Fruit fly (Drosophila melanogaster) whole organism, embryonic: ENCODE measurements around the gene Mco4.

Experiments
- ATbp ChIP-seq: fragments of 200-800 bp; sonication (Bioruptor generic); optimal IDR thresholded peaks from 2 replicates; lab custom pipeline; 2017; ENCODE audit warnings: missing biosample characterization, mild to moderate bottlenecking, missing genetic modification characterization, missing genetic modification reagents
- CG10209 ChIP-seq: fragments of 200-800 bp; sonication (Bioruptor generic); optimal IDR thresholded peaks from 3 replicates; lab custom pipeline; 2017; ENCODE audit warnings: missing biosample characterization, mild to moderate bottlenecking, missing genetic modification characterization, missing genetic modification reagents
- CG10274 ChIP-seq: fragments of 200-800 bp; sonication (Bioruptor generic); optimal IDR thresholded peaks from 3 replicates; lab custom pipeline; 2017; ENCODE audit warnings: missing biosample characterization, mild to moderate bottlenecking, missing genetic modification characterization
- CG11504 ChIP-seq: fragments of 200-800 bp; sonication (Bioruptor generic); optimal IDR thresholded peaks from 3 replicates; lab custom pipeline; 2019; ENCODE audit warnings: missing biosample characterization, mild to moderate bottlenecking, missing genetic modification characterization, moderate library complexity
- CG13424 ChIP-seq: fragments of 200-800 bp; sonication (Bioruptor generic); optimal IDR thresholded peaks from 2 replicates; lab custom pipeline; 2019; ENCODE audit warnings: missing biosample characterization, mild to moderate bottlenecking, missing genetic modification characterization, moderate library complexity
- CG14710 ChIP-seq: fragments of 200-800 bp; sonication (Bioruptor generic); optimal IDR thresholded peaks from 3 replicates; lab custom pipeline; 2019; ENCODE audit warnings: missing biosample characterization, mild to moderate bottlenecking, missing genetic modification characterization, moderate library complexity
- CG15073 ChIP-seq: fragments of 200-800 bp; sonication (Bioruptor generic); optimal IDR thresholded peaks from 2 replicates; lab custom pipeline; 2016; ENCODE audit warnings: missing biosample characterization, missing genetic modification characterization
- CG1647 ChIP-seq: fragments of 200-800 bp; sonication (Bioruptor generic); optimal IDR thresholded peaks from 3 replicates; lab custom pipeline; 2016; ENCODE audit warnings: missing biosample characterization, missing genetic modification characterization
- CG2199 ChIP-seq: fragments of 200-800 bp; sonication (Bioruptor generic); IDR thresholded peaks from 3 replicates; pipeline ENCODE4 v1.3.6; 2022; ENCODE audit warnings: missing biosample characterization, missing genetic modification characterization
- CG30403 ChIP-seq: fragments of 200-800 bp; sonication (Bioruptor generic); optimal IDR thresholded peaks from 3 replicates; lab custom pipeline; 2016; ENCODE audit warnings: missing biosample characterization, missing genetic modification characterization
- CG3838 ChIP-seq: fragments of 200-800 bp; sonication (Bioruptor generic); optimal IDR thresholded peaks from 3 replicates; lab custom pipeline; 2016; ENCODE audit warnings: missing biosample characterization, missing genetic modification characterization
- CG4404 ChIP-seq: fragments of 200-800 bp; sonication (Bioruptor generic); IDR thresholded peaks from 2 replicates; pipeline ENCODE4 v1.3.6; 2022; ENCODE audit warnings: missing biosample characterization, missing genetic modification characterization
- CG6254 ChIP-seq: fragments of 200-800 bp; sonication (Bioruptor generic); optimal IDR thresholded peaks from 3 replicates; lab custom pipeline; 2017; ENCODE audit warnings: mild to moderate bottlenecking, missing biosample characterization, missing genetic modification reagents, missing genetic modification characterization
- CG6683 ChIP-seq: fragments of 200-800 bp; sonication (Bioruptor generic); optimal IDR thresholded peaks from 2 replicates; lab custom pipeline; 2017; ENCODE audit warnings: missing biosample characterization, mild to moderate bottlenecking, missing genetic modification characterization, missing genetic modification reagents
- CG9727 ChIP-seq: fragments of 200-800 bp; sonication (Bioruptor generic); optimal IDR thresholded peaks from 3 replicates; lab custom pipeline; 2017; ENCODE audit warnings: missing biosample characterization, mild to moderate bottlenecking, missing genetic modification characterization
- CHES-1-like ChIP-seq: fragments of 200-800 bp; sonication (Bioruptor generic); optimal IDR thresholded peaks from 2 replicates; lab custom pipeline; 2016; ENCODE audit warnings: missing biosample characterization, missing genetic modification characterization
- Chrac-16 ChIP-seq: fragments of 200-800 bp; sonication (Bioruptor generic); optimal IDR thresholded peaks from 3 replicates; lab custom pipeline; 2016; ENCODE audit warnings: missing biosample characterization, missing genetic modification characterization
- D19A ChIP-seq: fragments of 200-800 bp; optimal IDR thresholded peaks from 3 replicates; lab custom pipeline; 2019; ENCODE audit warnings: missing biosample characterization, mild to moderate bottlenecking, missing genetic modification characterization, moderate library complexity
- Dad ChIP-seq: fragments of 200-800 bp; sonication (Bioruptor generic); optimal IDR thresholded peaks from 3 replicates; lab custom pipeline; 2016; ENCODE audit warnings: missing biosample characterization, missing genetic modification characterization
- Ets65A ChIP-seq: fragments of 200-800 bp; sonication (Bioruptor generic); peaks from one replicate; lab custom pipeline; 2016; ENCODE audit warnings: missing biosample characterization, missing genetic modification characterization
- Hr78 ChIP-seq, 2 experiments: fragments of 200-800 bp in 1 of 2; fragments of >200 bp in 1 of 2; sonication (Bioruptor generic) in 1 of 2; optimal IDR thresholded peaks; 2 replicates each; lab custom pipeline; 2017 to 2019; ENCODE audit warnings: missing biosample characterization in 2 of 2, missing genetic modification characterization in 2 of 2, mild to moderate bottlenecking in 1 of 2, moderate library complexity in 1 of 2
- Hsf ChIP-seq: fragments of 200-800 bp; sonication (Bioruptor generic); optimal IDR thresholded peaks from 3 replicates; lab custom pipeline; 2016; ENCODE audit warnings: missing biosample characterization, missing genetic modification characterization
- MTF-1 ChIP-seq: fragments of 200-800 bp; sonication (Bioruptor generic); optimal IDR thresholded peaks from 2 replicates; lab custom pipeline; 2018; ENCODE audit warnings: missing biosample characterization, mild to moderate bottlenecking, missing genetic modification characterization, borderline replicate concordance
- NC2α ChIP-seq: fragments of 200-800 bp; sonication (Bioruptor generic); optimal IDR thresholded peaks from 2 replicates; lab custom pipeline; 2016; ENCODE audit warnings: missing biosample characterization, missing genetic modification characterization
- NFAT ChIP-seq: fragments of 200-800 bp; sonication (Bioruptor generic); IDR thresholded peaks from 2 replicates; pipeline ENCODE4 v1.3.6; 2022; ENCODE audit warnings: missing biosample characterization, missing genetic modification characterization
- Neu2 ChIP-seq: fragments of 200-800 bp; sonication (Bioruptor generic); optimal IDR thresholded peaks from 3 replicates; lab custom pipeline; 2016; ENCODE audit warnings: missing biosample characterization, missing genetic modification characterization, borderline replicate concordance
- Oli ChIP-seq: fragments of 200-800 bp; sonication (Bioruptor generic); optimal IDR thresholded peaks from 2 replicates; lab custom pipeline; 2018; ENCODE audit warnings: missing biosample characterization, mild to moderate bottlenecking, missing genetic modification characterization, moderate library complexity
- Rx ChIP-seq: fragments of 200-800 bp; sonication (Bioruptor generic); IDR thresholded peaks from 2 replicates; pipeline ENCODE4 v1.3.6; 2022; ENCODE audit warnings: missing biosample characterization, missing genetic modification characterization
- Ssrp ChIP-seq: fragments of 200-800 bp; sonication (Bioruptor generic); optimal IDR thresholded peaks from 2 replicates; lab custom pipeline; 2018; ENCODE audit warnings: missing biosample characterization, mild to moderate bottlenecking, missing genetic modification characterization, moderate library complexity
- Usf ChIP-seq: fragments of 200-800 bp; sonication (Bioruptor generic); optimal IDR thresholded peaks from 2 replicates; lab custom pipeline; 2017; ENCODE audit warnings: missing genotype, missing biosample characterization, missing genetic modification characterization
- ab ChIP-seq: fragments of 200-800 bp; sonication (Bioruptor generic); optimal IDR thresholded peaks from 2 replicates; lab custom pipeline; 2016; ENCODE audit warnings: missing biosample characterization, missing genetic modification characterization
- ato ChIP-seq: fragments of 200-800 bp; sonication (Bioruptor generic); IDR thresholded peaks from 2 replicates; pipeline ENCODE4 v1.3.6; 2022; ENCODE audit warnings: missing biosample characterization, missing genetic modification characterization; ENCODE audit not compliant: partially characterized antibody
- bbx ChIP-seq: fragments of 200-800 bp; sonication (Bioruptor generic); IDR thresholded peaks from 2 replicates; pipeline ENCODE4 v1.3.6; 2022; ENCODE audit warnings: missing biosample characterization, missing genetic modification characterization; ENCODE audit not compliant: partially characterized antibody
- bsh ChIP-seq, 2 experiments: fragments of 200-800 bp; sonication (Bioruptor generic); optimal IDR thresholded peaks; 2 replicates each; lab custom pipeline; 2017 to 2018; ENCODE audit warnings: mild to moderate bottlenecking in 2 of 2, missing biosample characterization in 2 of 2, missing genetic modification characterization in 2 of 2, moderate library complexity in 1 of 2
- btn ChIP-seq: fragments of 200-800 bp; sonication (Bioruptor generic); optimal IDR thresholded peaks from 2 replicates; lab custom pipeline; 2016; ENCODE audit warnings: missing biosample characterization, missing genetic modification characterization
- dmrt11E ChIP-seq: fragments of 200-800 bp; sonication (Bioruptor generic); optimal IDR thresholded peaks from 3 replicates; lab custom pipeline; 2018; ENCODE audit warnings: missing biosample characterization, mild to moderate bottlenecking, missing genetic modification characterization, moderate library complexity
- dmrt99B ChIP-seq: fragments of 200-800 bp; sonication (Bioruptor generic); optimal IDR thresholded peaks from 2 replicates; lab custom pipeline; 2018; ENCODE audit warnings: missing biosample characterization, mild to moderate bottlenecking, missing genetic modification characterization, moderate library complexity
- dpn ChIP-seq, 2 experiments: fragments of 200-800 bp; sonication (Bioruptor generic); optimal IDR thresholded peaks; 3 replicates each; lab custom pipeline; 2016; ENCODE audit warnings: missing biosample characterization in 2 of 2, missing genetic modification characterization in 2 of 2
- fd64A ChIP-seq: fragments of 200-800 bp; sonication (Bioruptor generic); optimal IDR thresholded peaks from 3 replicates; lab custom pipeline; 2018; ENCODE audit warnings: missing biosample characterization, mild to moderate bottlenecking, missing genetic modification characterization
- gce ChIP-seq: fragments of 200-800 bp; sonication (Bioruptor generic); IDR thresholded peaks from 3 replicates; pipeline ENCODE4 v1.3.6; 2022; ENCODE audit warnings: missing biosample characterization, missing genetic modification characterization
- gem ChIP-seq: fragments of 200-800 bp; sonication (Bioruptor generic); optimal IDR thresholded peaks from 2 replicates; lab custom pipeline; 2019; ENCODE audit warnings: missing biosample characterization, mild to moderate bottlenecking, missing genetic modification characterization, moderate library complexity
- ken ChIP-seq: fragments of 200-800 bp; sonication (Bioruptor generic); IDR thresholded peaks from 3 replicates; pipeline ENCODE4 v1.3.6; 2022; ENCODE audit warnings: missing biosample characterization, missing genetic modification characterization
- lbe ChIP-seq: fragments of 200-800 bp; sonication (Bioruptor generic); optimal IDR thresholded peaks from 2 replicates; lab custom pipeline; 2016; ENCODE audit warnings: missing biosample characterization, mild to moderate bottlenecking, missing genetic modification characterization
- nmo ChIP-seq: fragments of 200-800 bp; sonication (Bioruptor generic); optimal IDR thresholded peaks from 2 replicates; lab custom pipeline; 2018; ENCODE audit warnings: missing biosample characterization, mild to moderate bottlenecking, missing genetic modification characterization, moderate library complexity
- run ChIP-seq: fragments of 200-800 bp; sonication (Bioruptor generic); optimal IDR thresholded peaks from 3 replicates; lab custom pipeline; 2018; ENCODE audit warnings: missing biosample characterization, mild to moderate bottlenecking, missing genetic modification characterization
- schlank ChIP-seq: fragments of 200-800 bp; sonication (Bioruptor generic); optimal IDR thresholded peaks from 2 replicates; lab custom pipeline; 2018; ENCODE audit warnings: missing biosample characterization, mild to moderate bottlenecking, missing genetic modification characterization
- trh ChIP-seq: fragments of 200-800 bp; sonication (Bioruptor generic); optimal IDR thresholded peaks from 2 replicates; lab custom pipeline; 2016; ENCODE audit warnings: missing biosample characterization, missing genetic modification characterization
- twi ChIP-seq: fragments of 200-800 bp; optimal IDR thresholded peaks from 2 replicates; lab custom pipeline; 2019; ENCODE audit warnings: missing biosample characterization, mild to moderate bottlenecking, missing genetic modification characterization, moderate library complexity

Gene Mco4

DNA sequence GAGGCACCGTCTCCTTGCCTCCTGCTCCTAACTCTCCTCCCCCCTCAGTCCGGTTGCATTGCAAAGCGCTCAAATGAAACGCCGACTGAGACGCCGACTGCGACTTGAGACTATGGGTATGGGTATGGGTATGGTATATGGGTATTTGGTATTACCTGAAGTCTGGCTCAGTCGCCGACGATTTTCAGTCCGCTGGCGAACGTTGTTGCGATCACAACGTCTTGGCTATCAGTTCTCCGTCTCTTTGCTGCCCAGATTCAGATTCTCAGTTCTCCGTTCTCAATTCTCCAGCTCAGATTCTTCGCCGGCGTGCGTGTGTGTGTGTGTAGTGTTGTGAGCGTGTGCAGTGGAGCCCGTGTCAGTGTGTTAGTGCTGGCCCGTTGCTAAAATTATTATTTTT lies 25.3 kb downstream of the Mco4 start, which contains the start of gene CG6398 (continued):
- no peak for TF ChIP-seq fd64A (GFP tag; lab: Kevin White, UChicago)

DNA sequence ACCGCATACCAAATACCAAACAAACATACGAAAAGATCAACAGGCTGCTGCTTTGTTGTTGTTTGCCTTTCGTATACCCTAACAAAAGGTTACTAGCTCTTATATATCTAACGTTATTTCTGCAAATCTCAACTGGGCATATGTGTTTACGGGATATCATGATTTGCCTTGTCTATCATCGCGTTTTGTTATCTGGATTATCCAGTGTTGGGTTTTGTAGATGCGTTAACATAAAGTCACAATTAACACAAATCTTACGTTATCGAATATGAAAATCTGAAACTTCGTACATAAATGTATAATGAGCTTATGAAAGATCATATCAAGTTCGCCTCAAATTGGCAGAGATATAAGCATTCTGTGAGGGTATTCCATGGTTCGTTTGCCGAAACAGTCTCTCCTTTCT lies 25.7 kb downstream of the Mco4 start:
- no peak for TF ChIP-seq bsh (GFP tag; optimal IDR thresholded peaks at IDR 0.05; lab: Kevin White, UChicago)
- TF ChIP-seq run: no peak
- peak; percentile 35 for TF ChIP-seq nmo (GFP tag; lab: Kevin White, UChicago)
- TF ChIP-seq Dad (GFP tag; lab: Kevin White, UChicago): no peak
- no peak for TF ChIP-seq Hr78 (GFP tag; optimal IDR thresholded peaks at IDR 0.05; lab: Kevin White, UChicago)
- TF ChIP-seq ken (GFP tag; lab: Robert Waterston, UW): no peak
- peak; percentile 19 for TF ChIP-seq CHES-1-like (GFP tag; lab: Kevin White, UChicago)
- TF ChIP-seq dpn (GFP tag; optimal IDR thresholded peaks at IDR 0.05; lab: Kevin White, UChicago): peak in 1 of 2 experiments; percentile 14
- peak; percentile 31 for TF ChIP-seq CG13424
- peak; percentile 22 for TF ChIP-seq Usf
- no peak for TF ChIP-seq CG15073 (GFP tag; lab: Kevin White, UChicago)
- TF ChIP-seq CG11504 (tag; lab: Kevin White, UChicago): peak; percentile 23
- TF ChIP-seq ab: peak; percentile 28
- TF ChIP-seq Chrac-16 (GFP tag; lab: Kevin White, UChicago): peak; percentile 20
- no peak for TF ChIP-seq CG3838 (GFP tag; lab: Kevin White, UChicago)
- TF ChIP-seq CG2199: 0 out of 3 replicates have a peak, but pooled peaks have one; percentile 8
- TF ChIP-seq Neu2: no peak
- TF ChIP-seq CG10274 (GFP tag; lab: Kevin White, UChicago): peak; percentile 2
- peak; percentile 61 for TF ChIP-seq gem (tag; lab: Kevin White, UChicago)
- TF ChIP-seq trh (GFP tag; lab: Kevin White, UChicago): no peak
- peak; percentile 68 for TF ChIP-seq dmrt11E
- TF ChIP-seq Hsf (GFP tag; lab: Kevin White, UChicago): no peak
- TF ChIP-seq CG6254: no peak
- TF ChIP-seq CG6683: no peak
- no peak for TF ChIP-seq ato
- TF ChIP-seq MTF-1 (GFP tag; lab: Kevin White, UChicago): no peak
- TF ChIP-seq twi (tag; lab: Kevin White, UChicago): peak; percentile 8
- TF ChIP-seq CG14710 (tag; lab: Kevin White, UChicago): peak; percentile 57
- no peak for TF ChIP-seq NC2α
- peak; percentile 37 for TF ChIP-seq CG10209
- TF ChIP-seq gce: no peak
- TF ChIP-seq btn (GFP tag; lab: Kevin White, UChicago): no peak
- peak; percentile 1 for TF ChIP-seq CG30403 (GFP tag; lab: Kevin White, UChicago)
- TF ChIP-seq CG4404 (GFP tag; lab: Robert Waterston, UW): peak; percentile 44; the same call in 1 of the 2 replicates
- no peak for TF ChIP-seq bbx (GFP tag; lab: Robert Waterston, UW)
- peak; percentile 55 for TF ChIP-seq Ets65A (GFP tag; lab: Kevin White, UChicago)
- peak; percentile 8 for TF ChIP-seq Ssrp (tag; lab: Kevin White, UChicago)
- no peak for TF ChIP-seq schlank
- TF ChIP-seq CG9727: peak; percentile 76
- TF ChIP-seq dmrt99B: peak; percentile 3
- TF ChIP-seq CG1647 (GFP tag; lab: Kevin White, UChicago): no peak
- no peak for TF ChIP-seq lbe (GFP tag; lab: Kevin White, UChicago)
- TF ChIP-seq NFAT: no peak
- TF ChIP-seq Rx (GFP tag; lab: Robert Waterston, UW): no peak
- TF ChIP-seq ATbp: peak; percentile 8
- peak; percentile 99 for TF ChIP-seq D19A
- peak; percentile 15 for TF ChIP-seq Oli (tag; lab: Kevin White, UChicago)
